Worm (Caenorhabditis elegans) whole organism, L2 larva: ENCODE data around the gene C08E8.9.

Experiments used
- C34F6.9 ChIP-seq: fragments of 150-350 bp; optimal IDR thresholded peaks from 2 replicates; lab custom pipeline; 2014; ENCODE audit warnings: missing biosample characterization, missing genetic modification characterization
- R02D3.7 ChIP-seq: fragments of 150-350 bp; optimal IDR thresholded peaks from 2 replicates; lab custom pipeline; 2014; ENCODE audit warnings: missing biosample characterization, missing genetic modification characterization
- ZK546.5 ChIP-seq: sonication (generic microtip); optimal IDR thresholded peaks from 2 replicates; lab custom pipeline; 2017; ENCODE audit warnings: missing biosample characterization, missing genetic modification characterization
- aly-2 ChIP-seq: fragments of 150-350 bp; optimal IDR thresholded peaks from 2 replicates; lab custom pipeline; 2014; ENCODE audit warnings: missing biosample characterization, missing genetic modification characterization
- ama-1 ChIP-seq: fragments of 150-350 bp; optimal IDR thresholded peaks from 2 replicates; lab custom pipeline; 2018; ENCODE audit warnings: inconsistent platforms
- blmp-1 ChIP-seq: sonication (generic microtip); optimal IDR thresholded peaks from 2 replicates; lab custom pipeline; 2017; ENCODE audit warnings: missing genetic modification characterization, mild to moderate bottlenecking, missing compliant biosample characterization, antibody characterized with exemption, moderate library complexity; ENCODE audit not compliant: insufficient read depth
- ceh-16 ChIP-seq: fragments of 150-350 bp; optimal IDR thresholded peaks from 2 replicates; lab custom pipeline; 2014; ENCODE audit warnings: missing biosample characterization, missing genetic modification characterization
- elt-1 ChIP-seq: fragments of 150-350 bp; optimal IDR thresholded peaks from 2 replicates; lab custom pipeline; 2014; ENCODE audit warnings: missing biosample characterization, missing genetic modification characterization
- elt-3 ChIP-seq: sonication (generic microtip); optimal IDR thresholded peaks from 2 replicates; lab custom pipeline; 2017; ENCODE audit warnings: missing biosample characterization, missing genetic modification characterization
- fos-1 ChIP-seq: fragments of 150-350 bp; optimal IDR thresholded peaks from 2 replicates; lab custom pipeline; 2014; ENCODE audit warnings: missing biosample characterization, missing genetic modification characterization
- gmeb-1 ChIP-seq: fragments of 150-350 bp; optimal IDR thresholded peaks from 2 replicates; lab custom pipeline; 2014; ENCODE audit warnings: missing biosample characterization, missing genetic modification characterization
- lin-11 ChIP-seq: fragments of 150-350 bp; sonication (generic microtip); optimal IDR thresholded peaks from 2 replicates; lab custom pipeline; 2014; ENCODE audit warnings: missing biosample characterization, missing genetic modification characterization, inconsistent platforms, mixed read lengths
- lin-13 ChIP-seq: fragments of 150-350 bp; optimal IDR thresholded peaks from 2 replicates; lab custom pipeline; 2014; ENCODE audit warnings: missing biosample characterization, missing genetic modification reagents, missing genetic modification characterization
- mbf-1 ChIP-seq: sonication (generic microtip); optimal IDR thresholded peaks from 2 replicates; lab custom pipeline; 2017; ENCODE audit warnings: missing biosample characterization, missing genetic modification characterization
- mdl-1 ChIP-seq, 2 experiments: fragments of 150-350 bp in 1 of 2; sonication (generic microtip) in 1 of 2; optimal IDR thresholded peaks; 2 replicates each; lab custom pipeline; 2017; ENCODE audit warnings: missing biosample characterization in 2 of 2, missing genetic modification characterization in 2 of 2
- nhr-10 ChIP-seq: sonication (generic microtip); optimal IDR thresholded peaks from 2 replicates; lab custom pipeline; 2017; ENCODE audit warnings: missing biosample characterization, missing genetic modification characterization
- nhr-25 ChIP-seq: fragments of 150-350 bp; sonication (generic microtip); optimal IDR thresholded peaks from 3 replicates; lab custom pipeline; 2014; ENCODE audit warnings: missing biosample characterization, missing genetic modification characterization
- nhr-77 ChIP-seq: fragments of 150-350 bp; optimal IDR thresholded peaks from 2 replicates; lab custom pipeline; 2014; ENCODE audit warnings: missing biosample characterization, missing genetic modification characterization
- sem-4 ChIP-seq: fragments of 150-350 bp; optimal IDR thresholded peaks from 2 replicates; lab custom pipeline; 2014; ENCODE audit warnings: missing biosample characterization, missing genetic modification reagents, missing genetic modification characterization
- skn-1 ChIP-seq: sonication (generic microtip); optimal IDR thresholded peaks from 2 replicates; lab custom pipeline; 2017; ENCODE audit warnings: missing biosample characterization, missing genetic modification characterization
- sma-3 ChIP-seq: sonication (generic microtip); optimal IDR thresholded peaks from 2 replicates; lab custom pipeline; 2016; ENCODE audit warnings: missing genetic modification reagents, missing genetic modification characterization, missing compliant biosample characterization
- sma-9 ChIP-seq, 2 experiments: fragments of 150-350 bp in 1 of 2; sonication (generic microtip) in 1 of 2; optimal IDR thresholded peaks; 2 replicates each; lab custom pipeline; 2014 to 2016; ENCODE audit warnings: missing genetic modification characterization in 2 of 2, mild to moderate bottlenecking in 1 of 2, missing biosample characterization in 1 of 2, missing compliant biosample characterization in 1 of 2, missing genetic modification reagents in 1 of 2, moderate library complexity in 1 of 2
- zag-1 ChIP-seq: fragments of 150-350 bp; optimal IDR thresholded peaks from 2 replicates; lab custom pipeline; 2014; ENCODE audit warnings: missing biosample characterization, missing genetic modification characterization
- ztf-1 ChIP-seq: fragments of 200-800 bp; sonication (Bioruptor generic); conservative IDR thresholded peaks from 2 replicates; pipeline ENCODE4 v1.3.6; 2022; ENCODE audit warnings: missing genetic modification characterization, missing compliant biosample characterization

Gene C08E8.9

DNA sequence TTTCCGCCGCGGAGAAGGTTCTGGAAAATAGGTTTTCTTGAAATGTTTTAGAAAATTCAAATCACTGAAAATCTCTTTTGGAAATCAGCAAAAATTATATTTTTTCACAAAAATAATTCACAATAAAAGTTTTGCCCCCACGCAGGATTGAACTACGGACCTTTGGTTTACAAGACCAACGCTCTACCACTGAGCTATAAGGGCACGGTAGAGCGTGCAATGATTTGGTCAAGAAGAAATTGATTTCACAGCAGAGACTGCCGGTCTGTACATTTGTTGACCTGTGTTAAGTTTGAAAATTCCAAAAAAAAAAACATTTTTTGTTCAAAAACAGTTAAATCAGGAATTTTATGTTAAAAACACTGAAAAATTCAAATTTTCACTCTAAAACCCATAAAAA lies 47.7 kb downstream of the C08E8.9 start:
- TF ChIP-seq fos-1 (tag; lab: Kevin White, UChicago) (peak; percentile 1), nhr-10 (tag; lab: Kevin White, UChicago) (no peak)
- TF ChIP-seq, all 48 proteins: peak for 1

ce11 chrV:18412887-18413286 lies 48.2 kb downstream of the C08E8.9 start, which contains the start of gene ZK262.2:
Gene ZK262.2 (minus strand): TSS chrV:18412987.
- no peak for TF ChIP-seq skn-1 (tag; lab: Kevin White, UChicago)
- no peak for TF ChIP-seq elt-1
- no peak for TF ChIP-seq gmeb-1 (tag; lab: Kevin White, UChicago)
- TF ChIP-seq ztf-1, result no peak
- no peak for TF ChIP-seq nhr-10 (tag; lab: Kevin White, UChicago)
- TF ChIP-seq ceh-16 (tag; lab: Kevin White, UChicago), result no peak
- no peak for TF ChIP-seq C34F6.9 (tag; lab: Kevin White, UChicago)
- no peak for TF ChIP-seq aly-2 (tag; lab: Kevin White, UChicago)
- TF ChIP-seq mdl-1 (tag; optimal IDR thresholded peaks at IDR 0.05; lab: Kevin White, UChicago), result no peak
- TF ChIP-seq lin-11 (tag; lab: Kevin White, UChicago), result no peak
- TF ChIP-seq mbf-1 (tag; lab: Kevin White, UChicago), result no peak
- TF ChIP-seq fos-1 (tag; lab: Kevin White, UChicago), result no peak
- TF ChIP-seq, all 48 proteins: peak for 0

- TF ChIP-seq zag-1 (tag; lab: Kevin White, UChicago), result no peak
- TF ChIP-seq ama-1 (lab: Kevin White, UChicago), result no peak
- TF ChIP-seq nhr-25 (tag; lab: Kevin White, UChicago), result no peak
- TF ChIP-seq mdl-1 (tag; optimal IDR thresholded peaks at IDR 0.05; lab: Kevin White, UChicago), result no peak
- TF ChIP-seq ZK546.5, result no peak
- no peak for TF ChIP-seq sma-3 (GFP tag; lab: Kevin White, UChicago)
- TF ChIP-seq blmp-1 (tag; lab: Kevin White, UChicago), result no peak
- TF ChIP-seq sma-9 (GFP tag; optimal IDR thresholded peaks at IDR 0.05; lab: Kevin White, UChicago), result no peak
- TF ChIP-seq sma-9 (tag; optimal IDR thresholded peaks at IDR 0.05; lab: Kevin White, UChicago), result no peak
- no peak for TF ChIP-seq elt-3
- no peak for TF ChIP-seq R02D3.7
- TF ChIP-seq lin-11 (tag; lab: Kevin White, UChicago), result no peak
- TF ChIP-seq sem-4 (tag; lab: Kevin White, UChicago), result no peak
- no peak for TF ChIP-seq lin-13 (GFP tag; lab: Kevin White, UChicago)
- no peak for TF ChIP-seq gmeb-1 (tag; lab: Kevin White, UChicago)
- TF ChIP-seq nhr-77, result no peak
Observed at ce11 chrV:18414051-18414450, 49.4 kb downstream of the C08E8.9 start, which contains the start of gene txt-8. Gene txt-8 (plus strand): TSS chrV:18414351.
